Worm (Caenorhabditis elegans): ENCODE measurements around the gene paqr-1.
"Not testable (repeated sequence)": the region's sequence is repeated elsewhere in the genome, so short reads cannot be mapped to it uniquely, and the experiment has no call there.

- TF ChIP-seq ceh-16 (tag; optimal IDR thresholded peaks at IDR 0.05); mab-5 (tag; optimal IDR thresholded peaks at IDR 0.05); unc-55 (GFP tag; optimal IDR thresholded peaks at IDR 0.05); fos-1 (tag; optimal IDR thresholded peaks at IDR 0.05); dmd-4 (tag; optimal IDR thresholded peaks at IDR 0.05); skn-1 (tag; optimal IDR thresholded peaks at IDR 0.05); nhr-25 (tag; optimal IDR thresholded peaks at IDR 0.05); ama-1 (optimal IDR thresholded peaks at IDR 0.05); elt-1 (tag; optimal IDR thresholded peaks at IDR 0.05); nhr-12 (tag; optimal IDR thresholded peaks at IDR 0.05); lin-13 (GFP tag; optimal IDR thresholded peaks at IDR 0.05); snpc-4 (tag; optimal IDR thresholded peaks at IDR 0.05); nhr-77 (tag; optimal IDR thresholded peaks at IDR 0.05): not testable (repeated sequence)
Measured at ce11 chrIV:6598740-6599139, 43.5 kb upstream of the paqr-1 start, which contains the start of gene nspb-5.

Data from whole organism, L2 larva.